Fruit fly (Drosophila melanogaster) whole organism, prepupa: ENCODE measurements around the gene CG10650.
A peak's percentile ranks its signal among the peaks of the same experiment; 100 is the strongest.

ENCODE experiments used
- CG10631 ChIP-seq: fragments of 200-800 bp; sonication (Bioruptor generic); optimal IDR thresholded peaks from 2 replicates; lab custom pipeline; 2016; ENCODE audit warnings: missing biosample characterization, missing genetic modification characterization
- CG10669 ChIP-seq: fragments of 200-800 bp; sonication (Bioruptor generic); optimal IDR thresholded peaks from 3 replicates; lab custom pipeline; 2018; ENCODE audit warnings: missing biosample characterization, mild to moderate bottlenecking, missing genetic modification characterization, moderate library complexity
- CG11902 ChIP-seq: fragments of 200-800 bp; sonication (Bioruptor generic); optimal IDR thresholded peaks from 3 replicates; lab custom pipeline; 2016; ENCODE audit warnings: missing biosample characterization, missing genetic modification characterization
- CG15336 ChIP-seq: fragments of 200-800 bp; sonication (Bioruptor generic); IDR thresholded peaks from 2 replicates; pipeline ENCODE4 v1.3.6; 2022; ENCODE audit warnings: missing biosample characterization, missing genetic modification characterization
- CG1621 ChIP-seq: fragments of 200-800 bp; sonication (Bioruptor generic); optimal IDR thresholded peaks from 3 replicates; lab custom pipeline; 2018; ENCODE audit warnings: missing biosample characterization, mild to moderate bottlenecking, missing genetic modification characterization
- CG16779 ChIP-seq: fragments of 200-800 bp; sonication (Bioruptor generic); optimal IDR thresholded peaks from 3 replicates; lab custom pipeline; 2017; ENCODE audit warnings: missing biosample characterization, mild to moderate bottlenecking, missing genetic modification characterization
- CG31627 ChIP-seq: fragments of 200-800 bp; sonication (Bioruptor generic); optimal IDR thresholded peaks from 3 replicates; lab custom pipeline; 2016; ENCODE audit warnings: missing biosample characterization, missing genetic modification characterization
- CG34406 ChIP-seq: fragments of 200-800 bp; sonication (Bioruptor generic); optimal IDR thresholded peaks from 3 replicates; lab custom pipeline; 2016; ENCODE audit warnings: missing biosample characterization, missing genetic modification characterization
- CG6163 ChIP-seq: fragments of 200-800 bp; sonication (Bioruptor generic); IDR thresholded peaks from 3 replicates; pipeline ENCODE4 v1.3.6; 2022; ENCODE audit warnings: missing biosample characterization, missing genetic modification characterization
- CG6276 ChIP-seq: fragments of 200-800 bp; sonication (Bioruptor generic); optimal IDR thresholded peaks from 2 replicates; lab custom pipeline; 2017; ENCODE audit warnings: missing biosample characterization, mild to moderate bottlenecking, missing genetic modification characterization
- CG6792 ChIP-seq: fragments of 200-800 bp; sonication (Bioruptor generic); optimal IDR thresholded peaks from 3 replicates; lab custom pipeline; 2016; ENCODE audit warnings: missing biosample characterization, missing genetic modification characterization
- CG6808 ChIP-seq: fragments of 200-800 bp; sonication (Bioruptor generic); optimal IDR thresholded peaks from 3 replicates; lab custom pipeline; 2017; ENCODE audit warnings: missing biosample characterization, missing genetic modification characterization, mild to moderate bottlenecking, moderate library complexity, missing genetic modification reagents
- CG6854 ChIP-seq: fragments of 200-800 bp; sonication (Bioruptor generic); optimal IDR thresholded peaks from 2 replicates; lab custom pipeline; 2017; ENCODE audit warnings: missing biosample characterization, mild to moderate bottlenecking, missing genetic modification characterization
- CG7368 ChIP-seq: fragments of 200-800 bp; sonication (Bioruptor generic); optimal IDR thresholded peaks from 3 replicates; lab custom pipeline; 2016; ENCODE audit warnings: missing biosample characterization, missing genetic modification characterization
- CG8319 ChIP-seq: fragments of 200-800 bp; sonication (Bioruptor generic); optimal IDR thresholded peaks from 3 replicates; lab custom pipeline; 2016; ENCODE audit warnings: missing biosample characterization, missing genetic modification characterization
- CG8632 ChIP-seq: fragments of 200-800 bp; sonication (Bioruptor generic); optimal IDR thresholded peaks from 3 replicates; lab custom pipeline; 2016; ENCODE audit warnings: missing biosample characterization, missing genetic modification characterization
- Eip78C ChIP-seq: fragments of 200-800 bp; sonication (Bioruptor generic); peaks from one replicate; lab custom pipeline; 2016; ENCODE audit warnings: missing biosample characterization, missing genetic modification characterization
- Eip93F ChIP-seq: fragments of 200-800 bp; sonication (Bioruptor generic); optimal IDR thresholded peaks from 2 replicates; lab custom pipeline; 2016; ENCODE audit warnings: missing biosample characterization, mild to moderate bottlenecking, missing genetic modification characterization
- Ets21C ChIP-seq: fragments of 200-800 bp; sonication (Bioruptor generic); optimal IDR thresholded peaks from 3 replicates; lab custom pipeline; 2016; ENCODE audit warnings: missing biosample characterization, missing genetic modification characterization
- Ets96B ChIP-seq: fragments of 200-800 bp; optimal IDR thresholded peaks from 2 replicates; lab custom pipeline; 2019; ENCODE audit warnings: missing biosample characterization, mild to moderate bottlenecking, missing genetic modification characterization, moderate library complexity
- Hr39 ChIP-seq: fragments of 200-800 bp; sonication (Bioruptor generic); optimal IDR thresholded peaks from 2 replicates; lab custom pipeline; 2016; ENCODE audit warnings: missing biosample characterization, missing genetic modification characterization
- Hr4 ChIP-seq: fragments of 200-800 bp; sonication (Bioruptor generic); optimal IDR thresholded peaks from 3 replicates; lab custom pipeline; 2016; ENCODE audit warnings: missing biosample characterization, missing genetic modification characterization
- Lpt ChIP-seq: fragments of 200-800 bp; sonication (Bioruptor generic); optimal IDR thresholded peaks from 3 replicates; lab custom pipeline; 2016; ENCODE audit warnings: missing biosample characterization, missing genetic modification characterization
- Met ChIP-seq: fragments of 200-800 bp; sonication (Bioruptor generic); optimal IDR thresholded peaks from 3 replicates; lab custom pipeline; 2016; ENCODE audit warnings: missing biosample characterization, missing genetic modification characterization
- Smox ChIP-seq: fragments of 200-800 bp; sonication (Bioruptor generic); optimal IDR thresholded peaks from 3 replicates; lab custom pipeline; 2016; ENCODE audit warnings: missing biosample characterization, missing genetic modification characterization
- achi ChIP-seq: fragments of 200-800 bp; sonication (Bioruptor generic); optimal IDR thresholded peaks from 3 replicates; lab custom pipeline; 2016; ENCODE audit warnings: missing biosample characterization, missing genetic modification characterization
- acj6 ChIP-seq: fragments of 200-800 bp; sonication (Bioruptor generic); optimal IDR thresholded peaks from 3 replicates; lab custom pipeline; 2016; ENCODE audit warnings: missing biosample characterization, missing genetic modification characterization
- cyc ChIP-seq: fragments of 200-800 bp; sonication (Bioruptor generic); optimal IDR thresholded peaks from 3 replicates; lab custom pipeline; 2016; ENCODE audit warnings: missing biosample characterization, missing genetic modification characterization
- dsx ChIP-seq: fragments of 200-800 bp; optimal IDR thresholded peaks from 3 replicates; lab custom pipeline; 2019; ENCODE audit warnings: missing biosample characterization, mild to moderate bottlenecking, missing genetic modification characterization, moderate library complexity; ENCODE audit not compliant: poor library complexity, severe bottlenecking
- esn ChIP-seq: fragments of 200-800 bp; sonication (Bioruptor generic); optimal IDR thresholded peaks from 2 replicates; lab custom pipeline; 2016; ENCODE audit warnings: missing biosample characterization, mild to moderate bottlenecking, missing genetic modification characterization, moderate library complexity
- fd59A ChIP-seq: fragments of 200-800 bp; sonication (Bioruptor generic); optimal IDR thresholded peaks from 2 replicates; lab custom pipeline; 2017; ENCODE audit warnings: missing biosample characterization, mild to moderate bottlenecking, missing genetic modification characterization, missing genetic modification reagents
- fkh ChIP-seq: fragments of 200-800 bp; sonication (Bioruptor generic); optimal IDR thresholded peaks from 3 replicates; lab custom pipeline; 2017; ENCODE audit warnings: missing biosample characterization, mild to moderate bottlenecking, missing genetic modification characterization, moderate library complexity
- salr ChIP-seq, 2 experiments: fragments of 200-800 bp; sonication (Bioruptor generic); optimal IDR thresholded peaks; 3 replicates each; lab custom pipeline; 2016 to 2018; ENCODE audit warnings: missing biosample characterization in 2 of 2, missing genetic modification characterization in 2 of 2, mild to moderate bottlenecking in 1 of 2
- spab ChIP-seq: fragments of 200-800 bp; sonication (Bioruptor generic); optimal IDR thresholded peaks from 2 replicates; lab custom pipeline; 2017; ENCODE audit warnings: missing biosample characterization, mild to moderate bottlenecking, missing genetic modification characterization, missing genetic modification reagents
- svp ChIP-seq: fragments of 200-800 bp; sonication (Bioruptor generic); peaks from one replicate; lab custom pipeline; 2016; ENCODE audit warnings: missing biosample characterization, missing genetic modification characterization

Gene CG10650

DNA sequence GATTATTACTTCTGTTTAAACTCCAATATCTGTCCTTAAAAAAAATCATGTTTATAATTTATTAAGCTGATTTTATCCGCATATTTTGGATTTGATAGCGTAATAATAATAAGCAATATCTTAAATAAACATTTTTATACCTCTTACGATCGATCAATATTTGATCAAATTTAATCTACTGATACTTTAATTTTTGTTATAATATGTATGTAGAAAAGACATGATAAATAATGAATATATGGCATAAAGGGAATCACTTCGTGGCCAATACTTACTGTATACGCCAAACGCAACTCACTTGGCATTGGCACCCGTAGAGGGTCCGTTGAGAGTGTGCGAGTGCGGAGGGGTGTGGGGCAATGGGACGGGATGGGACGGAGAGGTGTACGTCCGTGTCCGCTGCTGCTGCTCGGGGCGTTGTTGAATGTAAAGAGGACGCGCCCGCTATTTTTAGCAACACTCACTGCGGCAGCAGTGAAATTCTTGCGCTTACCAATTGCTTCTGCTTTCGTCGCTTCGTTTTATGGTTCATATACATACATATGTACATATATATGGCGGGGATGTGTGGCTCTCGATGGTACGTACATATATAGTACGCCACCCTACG is 40.5 kb upstream of the CG10650 start (continued):
- no peak for TF ChIP-seq CG8319 (GFP tag; lab: Kevin White, UChicago)
- TF ChIP-seq CG10669 (GFP tag; lab: Kevin White, UChicago), result no peak
- TF ChIP-seq CG34406 (GFP tag; lab: Kevin White, UChicago), result no peak
- no peak for TF ChIP-seq Met (GFP tag; lab: Kevin White, UChicago)
- TF ChIP-seq cyc (GFP tag; lab: Kevin White, UChicago), result no peak
- TF ChIP-seq Hr39 (GFP tag; lab: Kevin White, UChicago), result no peak
- TF ChIP-seq CG1621 (tag; lab: Kevin White, UChicago), result peak; percentile 48
- TF ChIP-seq Eip78C (GFP tag; lab: Kevin White, UChicago), result peak; percentile 82
- no peak for TF ChIP-seq CG6163 (GFP tag; lab: Robert Waterston, UW)
- no peak for TF ChIP-seq Ets96B (tag; lab: Kevin White, UChicago)
- no peak for TF ChIP-seq Eip93F
- no peak for TF ChIP-seq CG15336 (GFP tag; lab: Robert Waterston, UW)
- TF ChIP-seq Smox, result no peak
- peak; percentile 14 for TF ChIP-seq CG8632 (GFP tag; lab: Kevin White, UChicago)
- TF ChIP-seq salr (GFP tag; optimal IDR thresholded peaks at IDR 0.05; lab: Kevin White, UChicago), result no peak
- TF ChIP-seq spab (GFP tag; lab: Kevin White, UChicago), result no peak
- TF ChIP-seq CG11902 (GFP tag; lab: Kevin White, UChicago), result no peak
- no peak for TF ChIP-seq CG6854
- no peak for TF ChIP-seq CG31627 (GFP tag; lab: Kevin White, UChicago)
- TF ChIP-seq Lpt (GFP tag; lab: Kevin White, UChicago), result peak; percentile 51
- no peak for TF ChIP-seq Hr4 (GFP tag; lab: Kevin White, UChicago)
- no peak for TF ChIP-seq CG10631 (GFP tag; lab: Kevin White, UChicago)
- no peak for TF ChIP-seq fd59A (GFP tag; lab: Kevin White, UChicago)
- TF ChIP-seq CG6276 (GFP tag; lab: Kevin White, UChicago), result peak; percentile 1
- TF ChIP-seq CG6792 (GFP tag; lab: Kevin White, UChicago), result no peak
- TF ChIP-seq CG16779 (tag; lab: Kevin White, UChicago), result no peak
- TF ChIP-seq Ets21C (GFP tag; lab: Kevin White, UChicago), result no peak
- TF ChIP-seq svp (GFP tag; lab: Kevin White, UChicago), result peak; percentile 54
- no peak for TF ChIP-seq dsx (GFP tag; lab: Kevin White, UChicago)

DNA sequence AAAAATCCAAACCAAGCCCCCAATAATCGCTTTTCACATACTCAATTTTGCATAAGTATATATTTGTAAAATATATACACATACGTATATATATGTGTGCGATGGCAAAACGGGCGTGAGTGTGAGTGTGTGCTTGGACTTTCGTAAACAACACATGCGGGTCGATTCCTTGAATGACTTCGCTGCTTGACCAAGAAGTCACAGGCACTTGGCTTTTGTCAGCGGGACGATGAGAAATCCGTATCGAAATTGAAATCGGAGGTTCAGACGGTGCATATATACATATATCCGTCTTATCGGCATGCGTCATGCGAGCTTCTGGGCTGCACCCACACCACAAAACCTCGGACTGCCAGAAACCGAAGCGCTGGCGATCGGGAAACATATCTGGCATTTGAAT is 39.3 kb upstream of the CG10650 start:
- peak; percentile 37 for TF ChIP-seq Eip93F
- no peak for TF ChIP-seq CG7368 (GFP tag; lab: Kevin White, UChicago)
- TF ChIP-seq svp (GFP tag; lab: Kevin White, UChicago), result peak; percentile 90

DNA sequence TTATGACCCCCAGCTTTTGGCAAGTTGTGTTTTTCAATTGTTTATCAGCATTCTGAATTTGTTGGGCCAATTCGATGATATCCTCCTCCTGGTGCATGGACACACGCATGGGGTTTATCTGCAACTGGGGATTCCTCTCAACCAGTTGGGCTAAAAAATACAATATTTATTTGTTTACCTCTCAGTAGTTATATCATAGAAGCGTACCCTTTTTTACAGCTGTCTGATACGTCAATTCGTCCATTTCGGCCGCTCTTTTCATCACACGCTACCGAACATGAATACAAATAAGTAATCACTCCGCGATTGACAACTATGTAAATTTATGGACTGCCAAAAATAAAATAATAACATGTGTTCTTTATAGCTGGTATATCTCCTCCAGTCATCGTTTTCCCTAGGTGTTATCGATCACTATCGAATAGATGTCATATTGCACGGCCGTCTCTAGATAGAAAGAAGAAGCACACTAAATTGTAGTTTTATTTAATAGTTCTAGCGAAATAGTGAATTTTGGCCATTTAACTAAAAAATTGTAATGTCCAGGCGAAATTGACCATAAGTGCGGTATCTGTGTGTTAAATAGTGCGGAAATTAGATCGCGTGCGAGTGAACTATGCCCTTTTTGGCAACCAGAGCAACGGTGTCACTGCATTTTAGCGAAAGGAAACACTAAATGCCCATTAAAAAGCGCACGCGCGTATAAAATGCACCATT is 38.6 kb upstream of the CG10650 start, which contains the start of the genes mib2 and CG31800:
TSS of gene mib2 (plus strand) at position 232 of the 717 bp plus-strand sequence.
TSS of gene CG31800 (minus strand) at position 364 of the 717 bp plus-strand sequence.
- TF ChIP-seq Eip78C (GFP tag; lab: Kevin White, UChicago) (peak; percentile 52), CG6808 (GFP tag; lab: Kevin White, UChicago) (peak; percentile 13), CG31627 (GFP tag; lab: Kevin White, UChicago) (no peak), fkh (GFP tag; lab: Kevin White, UChicago) (peak; percentile 36), achi (peak; percentile 16), Eip93F (no peak), CG8632 (GFP tag; lab: Kevin White, UChicago) (no peak), esn (GFP tag; lab: Kevin White, UChicago) (peak; percentile 21), dsx (GFP tag; lab: Kevin White, UChicago) (peak; percentile 58), acj6 (peak; percentile 3), svp (GFP tag; lab: Kevin White, UChicago) (peak; percentile 71)
